Fruit fly (Drosophila melanogaster) Kc167 (cell line): ENCODE data around the gene CG3764.

Source experiments
- Myc ChIP-seq: fragments of >200 bp; optimal IDR thresholded peaks from 2 replicates; lab custom pipeline; 2017; ENCODE audit warnings: missing external identifiers
- Sin3A ChIP-seq: fragments of >200 bp; optimal IDR thresholded peaks from 2 replicates; lab custom pipeline; 2018; ENCODE audit warnings: missing external identifiers
- h ChIP-seq: fragments of >200 bp; optimal IDR thresholded peaks from 3 replicates; lab custom pipeline; 2018; ENCODE audit warnings: missing external identifiers
- insv ChIP-seq: fragments of >200 bp; optimal IDR thresholded peaks from 3 replicates; lab custom pipeline; 2018; ENCODE audit warnings: missing external identifiers
- psq ChIP-seq: fragments of >200 bp; optimal IDR thresholded peaks from 2 replicates; lab custom pipeline; 2017; ENCODE audit warnings: missing external identifiers
- ttk ChIP-seq: sonication (Bioruptor generic); optimal IDR thresholded peaks from 2 replicates; lab custom pipeline; 2017; ENCODE audit warnings: missing external identifiers

CG3764 gene

dm6 chr3L:16984813-16985387, 27.5 kb downstream of the CG3764 start:
- TF ChIP-seq insv (no peak), Sin3A (lab: Kevin White, UChicago) (no peak), h (lab: Kevin White, UChicago) (no peak), psq (lab: Kevin White, UChicago) (no peak), ttk (lab: Kevin White, UChicago) (no peak), Myc (lab: Kevin White, UChicago) (no peak)

dm6 chr3L:16984042-16984441, 28.3 kb downstream of the CG3764 start:
- TF ChIP-seq Myc (lab: Kevin White, UChicago) (no peak), Sin3A (lab: Kevin White, UChicago) (no peak), ttk (lab: Kevin White, UChicago) (no peak), h (lab: Kevin White, UChicago) (no peak), psq (lab: Kevin White, UChicago) (no peak), insv (no peak)

- TF ChIP-seq Myc (lab: Kevin White, UChicago) (no peak), insv (no peak), Sin3A (lab: Kevin White, UChicago) (no peak), h (lab: Kevin White, UChicago) (no peak), psq (lab: Kevin White, UChicago) (no peak), ttk (lab: Kevin White, UChicago) (no peak)
Observed at dm6 chr3L:16981114-16981648, 31.2 kb downstream of the CG3764 start.

- TF ChIP-seq ttk (lab: Kevin White, UChicago): no peak
- TF ChIP-seq psq (lab: Kevin White, UChicago): no peak
- TF ChIP-seq Sin3A (lab: Kevin White, UChicago): no peak
- no peak for TF ChIP-seq insv
Observed at dm6 chr3L:16978406-16978805, 34.0 kb downstream of the CG3764 start.

DNA sequence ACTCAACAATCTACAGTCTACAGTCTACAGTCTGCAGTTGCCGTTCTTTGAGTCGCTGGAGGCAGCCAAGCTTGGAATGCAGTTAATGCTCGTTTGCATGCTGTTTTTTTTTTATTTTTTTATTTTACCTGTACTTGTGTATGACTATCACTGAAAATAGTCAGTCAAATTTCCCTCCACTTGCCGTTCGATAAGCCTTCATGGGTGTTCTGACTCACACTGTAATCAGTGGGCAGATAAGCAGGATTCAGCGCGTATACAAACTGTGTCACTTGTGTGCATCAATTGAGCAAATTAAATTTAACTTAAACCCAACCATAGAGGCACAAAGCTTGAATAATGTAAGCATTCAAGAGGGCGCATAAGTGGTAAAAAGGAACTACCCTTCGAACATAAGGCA, 35.1 kb downstream of the CG3764 start:
- TF ChIP-seq Myc (lab: Kevin White, UChicago): no peak
- no peak for TF ChIP-seq h (lab: Kevin White, UChicago)
- no peak for TF ChIP-seq psq (lab: Kevin White, UChicago)
- no peak for TF ChIP-seq insv
- TF ChIP-seq ttk (lab: Kevin White, UChicago): no peak
- no peak for TF ChIP-seq Sin3A (lab: Kevin White, UChicago)

dm6 chr3L:16975638-16976528, 36.5 kb downstream of the CG3764 start:
- TF ChIP-seq Myc (lab: Kevin White, UChicago): no peak
- TF ChIP-seq psq (lab: Kevin White, UChicago): no peak
- TF ChIP-seq ttk (lab: Kevin White, UChicago): no peak
- TF ChIP-seq Sin3A (lab: Kevin White, UChicago): no peak
- no peak for TF ChIP-seq insv
- TF ChIP-seq h (lab: Kevin White, UChicago): no peak

- no peak for TF ChIP-seq h (lab: Kevin White, UChicago)
- TF ChIP-seq Myc (lab: Kevin White, UChicago): no peak
- no peak for TF ChIP-seq psq (lab: Kevin White, UChicago)
- TF ChIP-seq ttk (lab: Kevin White, UChicago): no peak
- no peak for TF ChIP-seq insv
- no peak for TF ChIP-seq Sin3A (lab: Kevin White, UChicago)
Observed at dm6 chr3L:16974645-16975151, 37.7 kb downstream of the CG3764 start.

DNA sequence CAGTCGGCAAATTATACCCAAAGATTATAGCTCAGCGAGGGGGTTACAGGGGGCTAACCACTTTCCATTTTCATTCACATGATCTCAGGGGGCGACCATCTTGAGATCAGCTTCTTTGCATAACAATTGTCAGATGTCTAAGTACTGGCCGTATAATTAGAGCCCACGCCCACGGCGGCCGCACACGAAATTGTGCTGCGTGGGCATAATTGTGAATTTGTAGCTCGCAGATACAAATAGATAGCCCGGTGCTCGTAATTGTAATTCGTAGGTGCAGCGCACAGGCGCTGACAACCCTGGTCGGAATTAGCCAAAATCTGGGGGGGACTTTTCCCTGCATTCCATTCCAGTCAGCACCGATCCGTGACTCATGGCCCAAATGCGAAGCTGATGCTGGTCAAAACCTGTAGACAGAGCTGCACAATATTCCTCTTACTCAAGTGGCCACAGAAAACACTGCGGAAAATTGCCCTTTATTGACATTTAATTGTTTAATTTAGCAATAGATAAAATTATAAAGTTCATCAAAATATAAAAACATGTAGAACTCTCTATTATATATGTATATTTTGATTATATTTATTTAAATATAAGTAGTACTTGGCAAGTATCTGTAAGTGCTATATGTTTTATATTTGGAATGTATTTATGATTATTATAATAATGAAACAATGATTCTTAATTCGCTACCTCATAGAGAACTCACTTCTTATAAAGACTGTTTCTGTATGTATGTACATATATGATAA, 40.6 kb downstream of the CG3764 start:
- no peak for TF ChIP-seq psq (lab: Kevin White, UChicago)
- no peak for TF ChIP-seq h (lab: Kevin White, UChicago)
- no peak for TF ChIP-seq Myc (lab: Kevin White, UChicago)
- no peak for TF ChIP-seq Sin3A (lab: Kevin White, UChicago)
- TF ChIP-seq insv: no peak
- no peak for TF ChIP-seq ttk (lab: Kevin White, UChicago)

DNA sequence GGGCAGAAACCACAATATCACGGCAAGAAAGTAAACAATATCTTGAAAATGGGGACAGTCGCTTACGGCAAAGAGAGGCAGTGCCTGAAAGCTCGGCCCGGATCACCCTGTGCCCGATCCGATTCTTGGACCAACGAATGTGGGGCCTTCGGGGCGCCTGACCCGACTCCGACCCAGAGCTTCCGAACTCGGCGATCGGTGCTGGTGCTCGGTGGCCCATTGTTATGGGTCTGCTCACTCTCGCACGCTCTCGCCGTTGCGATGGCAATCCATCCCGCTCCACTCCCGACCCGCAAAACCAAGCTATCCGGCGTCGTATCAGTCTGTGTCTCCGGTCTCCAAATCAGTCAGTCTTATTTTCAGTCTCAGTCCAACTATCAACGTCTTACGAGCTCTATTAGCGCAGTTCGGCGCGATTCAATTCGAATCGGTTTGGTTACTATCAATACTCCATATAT, 42.7 kb downstream of the CG3764 start, which contains the start of gene Exn:
TSS of gene Exn (plus strand) at position 362 of the 458 bp plus-strand sequence.
- TF ChIP-seq Sin3A (lab: Kevin White, UChicago) (no peak), h (lab: Kevin White, UChicago) (no peak), insv (no peak), ttk (lab: Kevin White, UChicago) (no peak), psq (lab: Kevin White, UChicago) (no peak), Myc (lab: Kevin White, UChicago) (no peak)

- no peak for TF ChIP-seq Myc (lab: Kevin White, UChicago)
- TF ChIP-seq Sin3A (lab: Kevin White, UChicago): no peak
- no peak for TF ChIP-seq ttk (lab: Kevin White, UChicago)
- TF ChIP-seq psq (lab: Kevin White, UChicago): no peak
- no peak for TF ChIP-seq h (lab: Kevin White, UChicago)
- no peak for TF ChIP-seq insv
Observed at dm6 chr3L:16958397-16959080, 53.8 kb downstream of the CG3764 start.
